Fruit fly (Drosophila melanogaster) whole organism, wandering third instar larva: Measurements from ENCODE around the gene bdl.

Source experiments
- Abd-B ChIP-seq: fragments of >200 bp; optimal IDR thresholded peaks from 2 replicates; lab custom pipeline; 2017; ENCODE audit warnings: missing biosample characterization, missing genetic modification characterization
- CrebA ChIP-seq: fragments of 200-800 bp; sonication (Bioruptor generic); optimal IDR thresholded peaks from 2 replicates; lab custom pipeline; 2016; ENCODE audit warnings: missing biosample characterization, mild to moderate bottlenecking, missing genetic modification characterization, borderline replicate concordance
- Dfd ChIP-seq: fragments of >200 bp; optimal IDR thresholded peaks from 2 replicates; lab custom pipeline; 2017; ENCODE audit warnings: missing biosample characterization, missing genetic modification characterization
- Hr83 ChIP-seq: fragments of 200-300 bp; sonication (Bioruptor generic); optimal IDR thresholded peaks from 2 replicates; lab custom pipeline; 2016; ENCODE audit warnings: missing biosample characterization, mild to moderate bottlenecking, missing genetic modification characterization, moderate library complexity; ENCODE audit not compliant: poor library complexity, severe bottlenecking
- Mio ChIP-seq: sonication (Bioruptor generic); optimal IDR thresholded peaks from 2 replicates; lab custom pipeline; 2016; ENCODE audit warnings: missing biosample characterization, missing genetic modification characterization
- Myc ChIP-seq: fragments of >200 bp; optimal IDR thresholded peaks from 2 replicates; lab custom pipeline; 2017
- dl ChIP-seq, 2 experiments: fragments of 175-275, 200-275 bp in 1 of 2; fragments of 200-275 bp in 1 of 2; sonication (Bioruptor generic); optimal IDR thresholded peaks; lab custom pipeline; 2018; ENCODE audit warnings: mild to moderate bottlenecking in 2 of 2, missing biosample characterization in 2 of 2, missing genetic modification characterization in 2 of 2, moderate library complexity in 2 of 2; ENCODE audit not compliant: partially characterized antibody in 2 of 2, insufficient read depth in 1 of 2
- h ChIP-seq: fragments of 200-800 bp; sonication (Bioruptor generic); optimal IDR thresholded peaks from 3 replicates; lab custom pipeline; 2016; ENCODE audit warnings: missing biosample characterization, mild to moderate bottlenecking, missing genetic modification characterization
- pan ChIP-seq: fragments of >200 bp; optimal IDR thresholded peaks from 2 replicates; lab custom pipeline; 2017
- psq ChIP-seq: fragments of 200-800 bp; sonication (Bioruptor generic); optimal IDR thresholded peaks from 3 replicates; lab custom pipeline; 2017; ENCODE audit warnings: missing biosample characterization, mild to moderate bottlenecking, missing genetic modification characterization, moderate library complexity
- sage ChIP-seq: fragments of 200-800 bp; sonication (Bioruptor generic); optimal IDR thresholded peaks from 2 replicates; lab custom pipeline; 2016; ENCODE audit warnings: missing biosample characterization, mild to moderate bottlenecking, missing genetic modification characterization
- usp ChIP-seq: fragments of >200 bp; optimal IDR thresholded peaks from 2 replicates; lab custom pipeline; 2017; ENCODE audit warnings: missing biosample characterization, missing genetic modification characterization

dm6 chr2L:4295653-4296052 is 28.7 kb upstream of the bdl start:
- no peak for TF ChIP-seq Mio (GFP tag; lab: Kevin White, UChicago)
- TF ChIP-seq Dfd (GFP tag; lab: Kevin White, UChicago) = no peak
- no peak for TF ChIP-seq Hr83
- no peak for TF ChIP-seq dl (GFP tag; optimal IDR thresholded peaks at IDR 0.05; lab: Kevin White, UChicago; ENCODE audit: insufficient read depth in 1 of 2, partially characterized antibody in 2 of 2)
- no peak for TF ChIP-seq CrebA (GFP tag; lab: Kevin White, UChicago)
- TF ChIP-seq h (GFP tag; lab: Kevin White, UChicago) = no peak
- no peak for TF ChIP-seq Myc (lab: Kevin White, UChicago)
- no peak for TF ChIP-seq sage (GFP tag; lab: Kevin White, UChicago)
- no peak for TF ChIP-seq usp
- TF ChIP-seq Abd-B (GFP tag; lab: Kevin White, UChicago) = no peak
- no peak for TF ChIP-seq pan
- TF ChIP-seq psq (GFP tag; lab: Kevin White, UChicago) = no peak
